Worm (Caenorhabditis elegans) whole organism, L2 larva: Measurements from ENCODE around the gene F53C3.1.
A peak's percentile ranks its signal among the peaks of the same experiment; 100 is the strongest.

ENCODE experiments used
- C34F6.9 ChIP-seq: fragments of 150-350 bp; optimal IDR thresholded peaks from 2 replicates; lab custom pipeline; 2014; ENCODE audit warnings: missing biosample characterization, missing genetic modification characterization
- F13H6.1 ChIP-seq: sonication (generic microtip); optimal IDR thresholded peaks from 2 replicates; lab custom pipeline; 2016; ENCODE audit warnings: missing genetic modification characterization, missing compliant biosample characterization
- Y55F3AM.14 ChIP-seq: fragments of 200-800 bp; sonication (Bioruptor generic); optimal IDR thresholded peaks from 2 replicates; lab custom pipeline; 2018; ENCODE audit warnings: mild to moderate bottlenecking, missing genetic modification characterization, missing compliant biosample characterization
- ZK546.5 ChIP-seq: sonication (generic microtip); optimal IDR thresholded peaks from 2 replicates; lab custom pipeline; 2017; ENCODE audit warnings: missing biosample characterization, missing genetic modification characterization
- alr-1 ChIP-seq: fragments of 150-350 bp; optimal IDR thresholded peaks from 2 replicates; lab custom pipeline; 2014; ENCODE audit warnings: missing biosample characterization, missing genetic modification characterization
- aly-2 ChIP-seq: fragments of 150-350 bp; optimal IDR thresholded peaks from 2 replicates; lab custom pipeline; 2014; ENCODE audit warnings: missing biosample characterization, missing genetic modification characterization
- ama-1 ChIP-seq: fragments of 150-350 bp; optimal IDR thresholded peaks from 2 replicates; lab custom pipeline; 2018; ENCODE audit warnings: inconsistent platforms
- blmp-1 ChIP-seq: sonication (generic microtip); optimal IDR thresholded peaks from 2 replicates; lab custom pipeline; 2017; ENCODE audit warnings: missing genetic modification characterization, mild to moderate bottlenecking, missing compliant biosample characterization, antibody characterized with exemption, moderate library complexity; ENCODE audit not compliant: insufficient read depth
- ceh-16 ChIP-seq: fragments of 150-350 bp; optimal IDR thresholded peaks from 2 replicates; lab custom pipeline; 2014; ENCODE audit warnings: missing biosample characterization, missing genetic modification characterization
- ceh-82 ChIP-seq: fragments of 150-350 bp; optimal IDR thresholded peaks from 2 replicates; lab custom pipeline; 2014; ENCODE audit warnings: missing biosample characterization, missing genetic modification characterization
- crh-2 ChIP-seq: sonication (generic microtip); optimal IDR thresholded peaks from 2 replicates; lab custom pipeline; 2017; ENCODE audit warnings: missing biosample characterization, missing genetic modification characterization
- dmd-4 ChIP-seq: sonication (generic microtip); optimal IDR thresholded peaks from 2 replicates; lab custom pipeline; 2017; ENCODE audit warnings: missing biosample characterization, missing genetic modification characterization
- egl-27 ChIP-seq: sonication (generic microtip); optimal IDR thresholded peaks from 3 replicates; lab custom pipeline; 2017; ENCODE audit warnings: missing biosample characterization, missing genetic modification reagents, missing genetic modification characterization
- elt-1 ChIP-seq: fragments of 150-350 bp; optimal IDR thresholded peaks from 2 replicates; lab custom pipeline; 2014; ENCODE audit warnings: missing biosample characterization, missing genetic modification characterization
- elt-3 ChIP-seq: sonication (generic microtip); optimal IDR thresholded peaks from 2 replicates; lab custom pipeline; 2017; ENCODE audit warnings: missing biosample characterization, missing genetic modification characterization
- fos-1 ChIP-seq: fragments of 150-350 bp; optimal IDR thresholded peaks from 2 replicates; lab custom pipeline; 2014; ENCODE audit warnings: missing biosample characterization, missing genetic modification characterization
- gmeb-1 ChIP-seq: fragments of 150-350 bp; optimal IDR thresholded peaks from 2 replicates; lab custom pipeline; 2014; ENCODE audit warnings: missing biosample characterization, missing genetic modification characterization
- lin-11 ChIP-seq: fragments of 150-350 bp; sonication (generic microtip); optimal IDR thresholded peaks from 2 replicates; lab custom pipeline; 2014; ENCODE audit warnings: missing biosample characterization, missing genetic modification characterization, inconsistent platforms, mixed read lengths
- lin-13 ChIP-seq: fragments of 150-350 bp; optimal IDR thresholded peaks from 2 replicates; lab custom pipeline; 2014; ENCODE audit warnings: missing biosample characterization, missing genetic modification reagents, missing genetic modification characterization
- lin-39 ChIP-seq: fragments of 150-350 bp; optimal IDR thresholded peaks from 2 replicates; lab custom pipeline; 2014; ENCODE audit warnings: missing biosample characterization, missing genetic modification reagents, missing genetic modification characterization
- lsy-2 ChIP-seq, 2 experiments: fragments of 150-350 bp in 1 of 2; sonication (generic microtip) in 1 of 2; optimal IDR thresholded peaks; 2 replicates each; lab custom pipeline; 2014 to 2017; ENCODE audit warnings: missing biosample characterization in 2 of 2, missing genetic modification characterization in 2 of 2
- mab-5 ChIP-seq: fragments of 150-350 bp; optimal IDR thresholded peaks from 2 replicates; lab custom pipeline; 2014; ENCODE audit warnings: missing biosample characterization, missing genetic modification characterization
- mbf-1 ChIP-seq: sonication (generic microtip); optimal IDR thresholded peaks from 2 replicates; lab custom pipeline; 2017; ENCODE audit warnings: missing biosample characterization, missing genetic modification characterization
- mdl-1 ChIP-seq, 2 experiments: fragments of 150-350 bp in 1 of 2; sonication (generic microtip) in 1 of 2; optimal IDR thresholded peaks; 2 replicates each; lab custom pipeline; 2017; ENCODE audit warnings: missing biosample characterization in 2 of 2, missing genetic modification characterization in 2 of 2
- nhr-10 ChIP-seq: sonication (generic microtip); optimal IDR thresholded peaks from 2 replicates; lab custom pipeline; 2017; ENCODE audit warnings: missing biosample characterization, missing genetic modification characterization
- nhr-11 ChIP-seq: fragments of 150-350 bp; optimal IDR thresholded peaks from 2 replicates; lab custom pipeline; 2014; ENCODE audit warnings: missing biosample characterization, missing genetic modification characterization
- nhr-12 ChIP-seq: fragments of 150-350 bp; optimal IDR thresholded peaks from 2 replicates; lab custom pipeline; 2014; ENCODE audit warnings: missing biosample characterization, missing genetic modification characterization
- nhr-129 ChIP-seq: fragments of 150-350 bp; optimal IDR thresholded peaks from 2 replicates; lab custom pipeline; 2014; ENCODE audit warnings: missing biosample characterization, missing genetic modification characterization
- nhr-21 ChIP-seq: fragments of 150-350 bp; optimal IDR thresholded peaks from 2 replicates; lab custom pipeline; 2014; ENCODE audit warnings: missing biosample characterization, missing genetic modification characterization
- nhr-23 ChIP-seq: fragments of 150-350 bp; optimal IDR thresholded peaks from 2 replicates; lab custom pipeline; 2014; ENCODE audit warnings: missing biosample characterization, missing genetic modification reagents, missing genetic modification characterization
- nhr-237 ChIP-seq: fragments of 150-350 bp; optimal IDR thresholded peaks from 2 replicates; lab custom pipeline; 2014; ENCODE audit warnings: missing biosample characterization, missing genetic modification characterization
- nhr-25 ChIP-seq: fragments of 150-350 bp; sonication (generic microtip); optimal IDR thresholded peaks from 3 replicates; lab custom pipeline; 2014; ENCODE audit warnings: missing biosample characterization, missing genetic modification characterization
- nhr-6 ChIP-seq: fragments of 150-350 bp; optimal IDR thresholded peaks from 2 replicates; lab custom pipeline; 2014; ENCODE audit warnings: missing biosample characterization, missing genetic modification characterization
- sem-4 ChIP-seq: fragments of 150-350 bp; optimal IDR thresholded peaks from 2 replicates; lab custom pipeline; 2014; ENCODE audit warnings: missing biosample characterization, missing genetic modification reagents, missing genetic modification characterization
- skn-1 ChIP-seq: sonication (generic microtip); optimal IDR thresholded peaks from 2 replicates; lab custom pipeline; 2017; ENCODE audit warnings: missing biosample characterization, missing genetic modification characterization
- sma-3 ChIP-seq: sonication (generic microtip); optimal IDR thresholded peaks from 2 replicates; lab custom pipeline; 2016; ENCODE audit warnings: missing genetic modification reagents, missing genetic modification characterization, missing compliant biosample characterization
- sma-9 ChIP-seq, 2 experiments: fragments of 150-350 bp in 1 of 2; sonication (generic microtip) in 1 of 2; optimal IDR thresholded peaks; 2 replicates each; lab custom pipeline; 2014 to 2016; ENCODE audit warnings: missing genetic modification characterization in 2 of 2, mild to moderate bottlenecking in 1 of 2, missing biosample characterization in 1 of 2, missing compliant biosample characterization in 1 of 2, missing genetic modification reagents in 1 of 2, moderate library complexity in 1 of 2
- snpc-4 ChIP-seq: fragments of 150-350 bp; optimal IDR thresholded peaks from 2 replicates; lab custom pipeline; 2014; ENCODE audit warnings: missing biosample characterization, missing genetic modification characterization
- unc-39 ChIP-seq: fragments of 150-350 bp; optimal IDR thresholded peaks from 2 replicates; lab custom pipeline; 2014; ENCODE audit warnings: missing biosample characterization, missing genetic modification characterization
- unc-55 ChIP-seq: fragments of 150-350 bp; sonication (generic microtip); optimal IDR thresholded peaks from 3 replicates; lab custom pipeline; 2014; ENCODE audit warnings: missing biosample characterization, missing genetic modification reagents, missing genetic modification characterization
- unc-62 ChIP-seq: fragments of 150-350 bp; optimal IDR thresholded peaks from 2 replicates; lab custom pipeline; 2014; ENCODE audit warnings: missing biosample characterization, missing genetic modification reagents, missing genetic modification characterization
- zag-1 ChIP-seq: fragments of 150-350 bp; optimal IDR thresholded peaks from 2 replicates; lab custom pipeline; 2014; ENCODE audit warnings: missing biosample characterization, missing genetic modification characterization
- ztf-11 ChIP-seq: sonication (generic microtip); optimal IDR thresholded peaks from 2 replicates; lab custom pipeline; 2017; ENCODE audit warnings: missing biosample characterization, missing genetic modification characterization
- ztf-4 ChIP-seq: fragments of 150-350 bp; optimal IDR thresholded peaks from 2 replicates; lab custom pipeline; 2014; ENCODE audit warnings: missing biosample characterization, missing genetic modification characterization

F53C3.1 gene

ce11 chrII:3897758-3898494 is 13.9 kb upstream of the F53C3.1 start, which contains the start of gene F53C3.6:
TSS of gene F53C3.6 (plus strand) at chrII:3898142.
- peak; percentile 64 for TF ChIP-seq egl-27 (tag; lab: Kevin White, UChicago)
- peak; percentile 13 for TF ChIP-seq sma-3
- TF ChIP-seq ama-1 = no peak
- no peak for TF ChIP-seq nhr-25 (tag; lab: Kevin White, UChicago)
- TF ChIP-seq nhr-21 (tag; lab: Kevin White, UChicago) = peak; percentile 22
- no peak for TF ChIP-seq ceh-16 (tag; lab: Kevin White, UChicago)
- no peak for TF ChIP-seq nhr-12 (tag; lab: Kevin White, UChicago)
- peak; percentile 27 for TF ChIP-seq fos-1
- no peak for TF ChIP-seq dmd-4 (tag; lab: Kevin White, UChicago)
- no peak for TF ChIP-seq gmeb-1 (tag; lab: Kevin White, UChicago)
- peak; percentile 33 for TF ChIP-seq nhr-6
- TF ChIP-seq F13H6.1 (tag; lab: Kevin White, UChicago) = peak; percentile 81
- no peak for TF ChIP-seq nhr-23 (tag; lab: Kevin White, UChicago)
- TF ChIP-seq crh-2 (tag; lab: Kevin White, UChicago) = peak; percentile 91
- no peak for TF ChIP-seq lin-11 (tag; lab: Kevin White, UChicago)
- no peak for TF ChIP-seq nhr-10 (tag; lab: Kevin White, UChicago)
- peak; percentile 65 for TF ChIP-seq zag-1 (tag; lab: Kevin White, UChicago)
- TF ChIP-seq nhr-129 (tag; lab: Kevin White, UChicago) = peak; percentile 69
- TF ChIP-seq C34F6.9 (tag; lab: Kevin White, UChicago) = peak; percentile 91
- TF ChIP-seq mdl-1 (tag; optimal IDR thresholded peaks at IDR 0.05; lab: Kevin White, UChicago) = peak in 1 of 2 experiments; percentile 36
- TF ChIP-seq skn-1 (tag; lab: Kevin White, UChicago) = no peak
- no peak for TF ChIP-seq nhr-11
- TF ChIP-seq snpc-4 (tag; lab: Kevin White, UChicago) = no peak
- no peak for TF ChIP-seq ztf-11 (tag; lab: Kevin White, UChicago)
- TF ChIP-seq lin-39 = no peak
- TF ChIP-seq blmp-1 (tag; lab: Kevin White, UChicago) = no peak
- no peak for TF ChIP-seq unc-39 (tag; lab: Kevin White, UChicago)
- peak; percentile 11 to 78 for TF ChIP-seq lsy-2 (tag; optimal IDR thresholded peaks at IDR 0.05; lab: Kevin White, UChicago)
- TF ChIP-seq mab-5 (tag; lab: Kevin White, UChicago) = no peak
- peak; percentile 65 for TF ChIP-seq sem-4 (tag; lab: Kevin White, UChicago)
- no peak for TF ChIP-seq alr-1 (tag; lab: Kevin White, UChicago)
- TF ChIP-seq ztf-4 (tag; lab: Kevin White, UChicago) = peak; percentile 23
- peak; percentile 92 for TF ChIP-seq unc-55 (GFP tag; lab: Kevin White, UChicago)
- TF ChIP-seq elt-3 = no peak
- peak; percentile 69 for TF ChIP-seq lin-13 (GFP tag; lab: Kevin White, UChicago)
- TF ChIP-seq elt-1 = no peak
- TF ChIP-seq Y55F3AM.14 = no peak
- TF ChIP-seq nhr-237 = no peak
- no peak for TF ChIP-seq ceh-82 (tag; lab: Kevin White, UChicago)
- TF ChIP-seq unc-62 = no peak
- TF ChIP-seq mbf-1 (tag; lab: Kevin White, UChicago) = no peak
- peak; percentile 98 for TF ChIP-seq sma-9 (GFP tag; optimal IDR thresholded peaks at IDR 0.05; lab: Kevin White, UChicago)
- TF ChIP-seq sma-9 (tag; optimal IDR thresholded peaks at IDR 0.05; lab: Kevin White, UChicago) = no peak

ce11 chrII:3901108-3901507 is 10.7 kb upstream of the F53C3.1 start, which contains the start of gene F53C3.4:
TSS of gene F53C3.4 (plus strand) at chrII:3901408.
- TF ChIP-seq ZK546.5 (tag; lab: Kevin White, UChicago) = no peak
- TF ChIP-seq mbf-1 (tag; lab: Kevin White, UChicago) = no peak
- no peak for TF ChIP-seq aly-2 (tag; lab: Kevin White, UChicago)
- no peak for TF ChIP-seq nhr-10 (tag; lab: Kevin White, UChicago)
